Worm (Caenorhabditis elegans): ENCODE results near the gene C18H7.1.

Gene C18H7.1

ce11 chrIV:615244-615643 lies at the start of gene C18H7.1:
TSS of gene C18H7.1 (plus strand) at chrIV:615544.
- TF ChIP-seq elt-1 (tag; optimal IDR thresholded peaks at IDR 0.05; ENCODE audit: borderline replicate concordance, insufficient read depth) (no peak), nhr-237 (tag; optimal IDR thresholded peaks at IDR 0.05) (no peak), zip-8 (tag; optimal IDR thresholded peaks at IDR 0.05) (no peak), flh-1 (GFP tag; optimal IDR thresholded peaks at IDR 0.05) (no peak), nhr-12 (tag; optimal IDR thresholded peaks at IDR 0.05) (no peak), sptf-1 (tag; optimal IDR thresholded peaks at IDR 0.05) (no peak), ceh-39 (tag; optimal IDR thresholded peaks at IDR 0.05) (no peak), blmp-1 (tag; optimal IDR thresholded peaks at IDR 0.05) (no peak), pha-4 (tag; optimal IDR thresholded peaks at IDR 0.05) (no peak), hlh-1 (tag; optimal IDR thresholded peaks at IDR 0.05) (no peak)

ce11 chrIV:570799-571300 lies 44.5 kb upstream of the C18H7.1 start, which contains the start of gene F56A11.5:
TSS of gene F56A11.5 (minus strand) at chrIV:570849.
- TF ChIP-seq lsy-2 (tag; optimal IDR thresholded peaks at IDR 0.05) (no peak), lin-32 (GFP tag; optimal IDR thresholded peaks at IDR 0.05) (no peak), nhr-237 (tag; optimal IDR thresholded peaks at IDR 0.05) (no peak), nhr-76 (tag; optimal IDR thresholded peaks at IDR 0.05) (no peak), unc-39 (tag; optimal IDR thresholded peaks at IDR 0.05) (no peak), blmp-1 (tag; optimal IDR thresholded peaks at IDR 0.05) (no peak), flh-1 (GFP tag; optimal IDR thresholded peaks at IDR 0.05) (no peak), nhr-2 (tag; optimal IDR thresholded peaks at IDR 0.05) (no peak), sptf-1 (tag; optimal IDR thresholded peaks at IDR 0.05) (no peak), unc-62 (GFP tag; optimal IDR thresholded peaks at IDR 0.05) (no peak), M03D4.4 (tag; optimal IDR thresholded peaks at IDR 0.05) (no peak), ceh-43 (GFP tag; optimal IDR thresholded peaks at IDR 0.05) (no peak), drap-1 (GFP tag; optimal IDR thresholded peaks at IDR 0.05) (no peak), mep-1 (tag; optimal IDR thresholded peaks at IDR 0.05) (no peak), zip-8 (tag; optimal IDR thresholded peaks at IDR 0.05) (no peak)

- TF ChIP-seq ceh-39 (tag; optimal IDR thresholded peaks at IDR 0.05) (no peak), blmp-1 (tag; optimal IDR thresholded peaks at IDR 0.05) (no peak), mep-1 (tag; optimal IDR thresholded peaks at IDR 0.05) (no peak)
Measured at ce11 chrIV:572487-572886, 42.9 kb upstream of the C18H7.1 start, which contains the start of gene gex-2. TSS of gene gex-2 (plus strand) at chrIV:572769.

- TF ChIP-seq blmp-1 (tag; optimal IDR thresholded peaks at IDR 0.05) (no peak), ceh-83 (GFP tag; optimal IDR thresholded peaks at IDR 0.05) (no peak), elt-1 (tag; optimal IDR thresholded peaks at IDR 0.05; ENCODE audit: borderline replicate concordance, insufficient read depth) (no peak), pha-4 (tag; optimal IDR thresholded peaks at IDR 0.05) (no peak), ztf-11 (tag; optimal IDR thresholded peaks at IDR 0.05) (no peak), zip-8 (tag; optimal IDR thresholded peaks at IDR 0.05) (no peak), ceh-43 (GFP tag; optimal IDR thresholded peaks at IDR 0.05) (no peak), ces-1 (GFP tag; optimal IDR thresholded peaks at IDR 0.05) (no peak), sem-2 (GFP tag; optimal IDR thresholded peaks at IDR 0.05) (no peak), nhr-28 (tag; optimal IDR thresholded peaks at IDR 0.05) (no peak), ham-2 (GFP tag; optimal IDR thresholded peaks at IDR 0.05) (no peak), hlh-1 (tag; optimal IDR thresholded peaks at IDR 0.05) (no peak), lin-13 (tag; optimal IDR thresholded peaks at IDR 0.05) (no peak), mep-1 (tag; optimal IDR thresholded peaks at IDR 0.05) (no peak), snpc-4 (tag; optimal IDR thresholded peaks at IDR 0.05) (no peak), unc-120 (tag; optimal IDR thresholded peaks at IDR 0.05; ENCODE audit: poor library complexity, severe bottlenecking) (no peak), bed-3 (GFP tag; optimal IDR thresholded peaks at IDR 0.05) (no peak), M03D4.4 (tag; optimal IDR thresholded peaks at IDR 0.05) (no peak), nhr-76 (tag; optimal IDR thresholded peaks at IDR 0.05) (no peak)
Measured at ce11 chrIV:580512-580911, 34.8 kb upstream of the C18H7.1 start.

- TF ChIP-seq blmp-1 (tag; optimal IDR thresholded peaks at IDR 0.05) = no peak
- no peak for TF ChIP-seq nhr-237 (tag; optimal IDR thresholded peaks at IDR 0.05)
- TF ChIP-seq pha-4 (tag; optimal IDR thresholded peaks at IDR 0.05) = no peak
- no peak for TF ChIP-seq drap-1 (GFP tag; optimal IDR thresholded peaks at IDR 0.05)
- no peak for TF ChIP-seq lsy-2 (tag; optimal IDR thresholded peaks at IDR 0.05)
Measured at ce11 chrIV:582130-582529, 33.2 kb upstream of the C18H7.1 start, which contains the start of gene F56A11.6. TSS of gene F56A11.6 (minus strand) at chrIV:582230.

Data from whole organism, mixed stage, embryonic.